Comparison of ENCODE assay signal across 1 fruit fly cellular context in the genomic region with DNA sequence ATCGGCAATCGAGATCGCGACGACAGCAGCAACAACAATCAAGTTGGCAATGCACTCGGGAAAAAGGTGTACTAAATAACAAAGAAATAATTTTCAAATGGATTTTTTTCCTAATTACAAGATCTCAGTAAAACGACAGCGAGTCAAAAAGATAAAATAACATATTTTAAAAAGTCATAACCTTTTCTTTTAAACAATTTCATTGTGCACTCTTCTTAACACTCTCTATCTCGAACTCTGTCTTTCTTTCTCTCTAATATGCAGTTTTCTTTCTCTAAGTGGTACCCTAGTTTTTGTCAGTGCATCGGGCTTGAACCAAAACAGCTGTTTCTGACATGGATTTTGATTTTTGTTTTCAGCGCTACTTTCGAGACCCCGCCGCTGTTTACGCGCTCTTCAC.
TF ChIP-seq lines count a peak whose summit lies in the region.

No protein-coding gene starts in this region.

TF ChIP-seq in whole organism, embryonic, 481 proteins besides CTCF, POLR2A, EP300 and RAD21 (continued from another document and continues in another):
- TF ChIP-seq CG13894 (tag; optimal IDR thresholded peaks at IDR 0.05; lab: Kevin White, UChicago) (peak; percentile 30), slbo (GFP tag; IDR thresholded peaks at IDR 0.05; lab: Robert Waterston, UW) (peak; percentile 79), Doc2 (GFP tag; IDR thresholded peaks at IDR 0.05; lab: Robert Waterston, UW) (peak; percentile 51), Mad (GFP tag; optimal IDR thresholded peaks at IDR 0.05; lab: Kevin White, UChicago) (peak; percentile 65), CG12391 (tag; optimal IDR thresholded peaks at IDR 0.05; lab: Kevin White, UChicago) (peak; percentile 74), CG30020 (tag; optimal IDR thresholded peaks at IDR 0.05; lab: Kevin White, UChicago) (peak; percentile 26), CG6854 (GFP tag; optimal IDR thresholded peaks at IDR 0.05; lab: Kevin White, UChicago) (peak; percentile 54), Stat92E (GFP tag; optimal IDR thresholded peaks at IDR 0.05; lab: Kevin White, UChicago) (no peak), sim (GFP tag; IDR thresholded peaks at IDR 0.05; lab: Robert Waterston, UW) (no peak), slou (GFP tag; optimal IDR thresholded peaks at IDR 0.05; lab: Kevin White, UChicago) (peak; percentile 16), Drgx (GFP tag; IDR thresholded peaks at IDR 0.05; lab: Robert Waterston, UW) (peak; percentile 74), CG11085 (GFP tag; IDR thresholded peaks at IDR 0.05; lab: Robert Waterston, UW) (peak; percentile 50; the same call in 1 of the 2 replicates), CG13123 (GFP tag; optimal IDR thresholded peaks at IDR 0.05; lab: Kevin White, UChicago) (peak; percentile 12), CG8478 (optimal IDR thresholded peaks at IDR 0.05; lab: Kevin White, UChicago) (no peak), CG6683 (GFP tag; optimal IDR thresholded peaks at IDR 0.05; lab: Kevin White, UChicago) (peak; percentile 26), nom (GFP tag; optimal IDR thresholded peaks at IDR 0.05; lab: Kevin White, UChicago) (no peak), CG33213 (GFP tag; optimal IDR thresholded peaks at IDR 0.05; lab: Kevin White, UChicago) (peak; percentile 54), chn (GFP tag; optimal IDR thresholded peaks at IDR 0.05; lab: Kevin White, UChicago) (peak; percentile 30), Max (GFP tag; optimal IDR thresholded peaks at IDR 0.05; lab: Kevin White, UChicago) (peak; percentile 35), CG32767 (GFP tag; IDR thresholded peaks at IDR 0.05; lab: Robert Waterston, UW) (no peak; the same call in 1 of the 2 replicates), CG5953 (GFP tag; IDR thresholded peaks at IDR 0.05; lab: Robert Waterston, UW) (peak; percentile 56; the same call in 1 of the 2 replicates), E2f2 (GFP tag; IDR thresholded peaks at IDR 0.05; lab: Robert Waterston, UW) (peak; percentile 52; the same call in 1 of the 2 replicates), CG9932 (GFP tag; IDR thresholded peaks at IDR 0.05; lab: Robert Waterston, UW) (peak; percentile 81), Hr3 (GFP tag; optimal IDR thresholded peaks at IDR 0.05; lab: Kevin White, UChicago) (peak; percentile 56), CG6791 (GFP tag; IDR thresholded peaks at IDR 0.05; lab: Robert Waterston, UW; ENCODE audit: partially characterized antibody) (no peak), CG12942 (GFP tag; optimal IDR thresholded peaks at IDR 0.05; lab: Kevin White, UChicago) (peak; percentile 45), CG17802 (tag; optimal IDR thresholded peaks at IDR 0.05; lab: Kevin White, UChicago) (no peak), CG6272 (GFP tag; IDR thresholded peaks at IDR 0.05; lab: Robert Waterston, UW) (peak; percentile 54), Hsf (GFP tag; optimal IDR thresholded peaks at IDR 0.05; lab: Kevin White, UChicago) (peak; percentile 81), CG10147 (GFP tag; optimal IDR thresholded peaks at IDR 0.05; lab: Kevin White, UChicago) (peak; percentile 87), ro (GFP tag; IDR thresholded peaks at IDR 0.05; lab: Robert Waterston, UW) (no peak), CG8359 (GFP tag; optimal IDR thresholded peaks at IDR 0.05; lab: Kevin White, UChicago; ENCODE audit: borderline replicate concordance) (peak; percentile 25), TFAM (GFP tag; optimal IDR thresholded peaks at IDR 0.05; lab: Kevin White, UChicago) (no peak), Med (GFP tag; lab: Kevin White, UChicago) (peak; percentile 95), CG10431 (GFP tag; optimal IDR thresholded peaks at IDR 0.05; lab: Kevin White, UChicago) (no peak), CG7556 (GFP tag; optimal IDR thresholded peaks at IDR 0.05; lab: Kevin White, UChicago) (peak; percentile 79), CG7786 (GFP tag; optimal IDR thresholded peaks at IDR 0.05; lab: Kevin White, UChicago) (peak; percentile 71), Tbp (GFP tag; optimal IDR thresholded peaks at IDR 0.05; lab: Kevin White, UChicago) (no peak), CG15011 (GFP tag; optimal IDR thresholded peaks at IDR 0.05; lab: Kevin White, UChicago) (peak; percentile 57), Lpt (GFP tag; optimal IDR thresholded peaks at IDR 0.05; lab: Kevin White, UChicago) (no peak), sna (GFP tag; IDR thresholded peaks at IDR 0.05; lab: Robert Waterston, UW; ENCODE audit: partially characterized antibody) (no peak), CG17568 (GFP tag; optimal IDR thresholded peaks at IDR 0.05; lab: Kevin White, UChicago) (peak; percentile 64), maf-S (GFP tag; optimal IDR thresholded peaks at IDR 0.05; lab: Kevin White, UChicago) (peak; percentile 63), CG7745 (tag; optimal IDR thresholded peaks at IDR 0.05; lab: Kevin White, UChicago) (no peak), CG9609 (GFP tag; optimal IDR thresholded peaks at IDR 0.05; lab: Kevin White, UChicago) (peak; percentile 70), CG11398 (GFP tag; optimal IDR thresholded peaks at IDR 0.05; lab: Kevin White, UChicago) (peak; percentile 27), Dp (GFP tag; optimal IDR thresholded peaks at IDR 0.05; lab: Kevin White, UChicago) (no peak), oc (tag; optimal IDR thresholded peaks at IDR 0.05; lab: Kevin White, UChicago) (no peak), Dbx (GFP tag; IDR thresholded peaks at IDR 0.05; lab: Robert Waterston, UW) (peak; percentile 63), Fer3 (tag; optimal IDR thresholded peaks at IDR 0.05; lab: Kevin White, UChicago) (peak; percentile 79), CG1602 (GFP tag; optimal IDR thresholded peaks at IDR 0.05; lab: Kevin White, UChicago) (peak; percentile 56), Lim3 (GFP tag; IDR thresholded peaks at IDR 0.05; lab: Robert Waterston, UW) (0 out of 2 replicates have a peak, but pooled peaks have one; percentile 7), GATAe (GFP tag; conservative IDR thresholded peaks at IDR 0.05; lab: Robert Waterston, UW) (no peak), eyg (GFP tag; optimal IDR thresholded peaks at IDR 0.05; lab: Kevin White, UChicago) (peak; percentile 36), Dek (tag; optimal IDR thresholded peaks at IDR 0.05; lab: Kevin White, UChicago) (peak; percentile 80), CG3838 (GFP tag; optimal IDR thresholded peaks at IDR 0.05; lab: Kevin White, UChicago) (peak; percentile 2), wor (GFP tag; IDR thresholded peaks at IDR 0.05; lab: Robert Waterston, UW) (0 out of 2 replicates have a peak, but pooled peaks have one; percentile 46), chm (GFP tag; IDR thresholded peaks at IDR 0.05; lab: Robert Waterston, UW) (no peak), Asciz (GFP tag; optimal IDR thresholded peaks at IDR 0.05; lab: Kevin White, UChicago) (peak; percentile 58), CG5245 (GFP tag; optimal IDR thresholded peaks at IDR 0.05; lab: Kevin White, UChicago) (peak; percentile 41), pan (optimal IDR thresholded peaks at IDR 0.05; lab: Kevin White, UChicago) (no peak), pan (GFP tag; optimal IDR thresholded peaks at IDR 0.05 in 1 of 2, IDR thresholded peaks at IDR 0.05 in 1 of 2) (peak in 1 of 2 experiments; percentile 80), CG6689 (GFP tag; IDR thresholded peaks at IDR 0.05; lab: Robert Waterston, UW) (peak; percentile 75), mam (GFP tag; optimal IDR thresholded peaks at IDR 0.05; lab: Kevin White, UChicago) (peak; percentile 75), trh (GFP tag; optimal IDR thresholded peaks at IDR 0.05; lab: Kevin White, UChicago) (peak; percentile 2), CG9817 (tag; optimal IDR thresholded peaks at IDR 0.05; lab: Kevin White, UChicago) (peak; percentile 79), Antp (GFP tag; optimal IDR thresholded peaks at IDR 0.05; lab: Kevin White, UChicago) (peak; percentile 66), Taf1 (GFP tag; IDR thresholded peaks at IDR 0.05; lab: Robert Waterston, UW) (peak; percentile 46; the same call in 1 of the 2 replicates), NfI (GFP tag; optimal IDR thresholded peaks at IDR 0.05; lab: Kevin White, UChicago) (peak; percentile 78), Bgb (GFP tag; IDR thresholded peaks at IDR 0.05; lab: Robert Waterston, UW; ENCODE audit: partially characterized antibody) (no peak), nerfin-1 (tag; optimal IDR thresholded peaks at IDR 0.05; lab: Kevin White, UChicago) (peak; percentile 66), hb (GFP tag; IDR thresholded peaks at IDR 0.05; lab: Robert Waterston, UW; ENCODE audit: partially characterized antibody) (no peak), Elba2 (GFP tag; optimal IDR thresholded peaks at IDR 0.05; lab: Kevin White, UChicago) (no peak), CG1832 (GFP tag; optimal IDR thresholded peaks at IDR 0.05; lab: Kevin White, UChicago) (no peak), Hmx (GFP tag; optimal IDR thresholded peaks at IDR 0.05; lab: Kevin White, UChicago) (peak; percentile 29), CG9437 (GFP tag; optimal IDR thresholded peaks at IDR 0.05; lab: Kevin White, UChicago) (peak; percentile 58), Hmr (GFP tag; optimal IDR thresholded peaks at IDR 0.05; lab: Kevin White, UChicago) (peak; percentile 79), Meics (GFP tag; optimal IDR thresholded peaks at IDR 0.05; lab: Kevin White, UChicago) (peak; percentile 83), CG31388 (GFP tag; optimal IDR thresholded peaks at IDR 0.05; lab: Kevin White, UChicago) (peak; percentile 23), CG1792 (GFP tag; optimal IDR thresholded peaks at IDR 0.05; lab: Kevin White, UChicago) (peak; percentile 50), Sry-δ (GFP tag; optimal IDR thresholded peaks at IDR 0.05; lab: Kevin White, UChicago) (peak; percentile 25), Pdp1 (GFP tag; optimal IDR thresholded peaks at IDR 0.05; lab: Kevin White, UChicago) (peak; percentile 64 to 79), CG1529 (GFP tag; optimal IDR thresholded peaks at IDR 0.05; lab: Kevin White, UChicago) (peak; percentile 56), salm (tag; optimal IDR thresholded peaks at IDR 0.05; lab: Kevin White, UChicago) (peak; percentile 57), nmo (GFP tag; optimal IDR thresholded peaks at IDR 0.05; lab: Kevin White, UChicago) (peak; percentile 87), tio (GFP tag; optimal IDR thresholded peaks at IDR 0.05; lab: Kevin White, UChicago) (peak; percentile 68), Opbp (GFP tag; IDR thresholded peaks at IDR 0.05; lab: Robert Waterston, UW; ENCODE audit: partially characterized antibody) (no peak), grau (tag; optimal IDR thresholded peaks at IDR 0.05; lab: Kevin White, UChicago) (peak; percentile 87), kni (GFP tag; optimal IDR thresholded peaks at IDR 0.05; lab: Kevin White, UChicago) (no peak), Eip74EF (GFP tag; optimal IDR thresholded peaks at IDR 0.05; lab: Kevin White, UChicago) (peak in 1 of 2 experiments; percentile 74), NC2α (GFP tag; optimal IDR thresholded peaks at IDR 0.05; lab: Kevin White, UChicago) (peak; percentile 29), CG14860 (GFP tag; IDR thresholded peaks at IDR 0.05; lab: Robert Waterston, UW; ENCODE audit: partially characterized antibody) (no peak), CG3281 (GFP tag; optimal IDR thresholded peaks at IDR 0.05; lab: Kevin White, UChicago) (peak; percentile 82), grn (GFP tag; optimal IDR thresholded peaks at IDR 0.05; lab: Kevin White, UChicago) (no peak), NK7.1 (GFP tag; optimal IDR thresholded peaks at IDR 0.05; lab: Kevin White, UChicago) (peak; percentile 47), CG8765 (GFP tag; IDR thresholded peaks at IDR 0.05; lab: Robert Waterston, UW) (no peak), sens (GFP tag; lab: Kevin White, UChicago) (peak; percentile 89), eve (GFP tag; optimal IDR thresholded peaks at IDR 0.05; lab: Kevin White, UChicago) (peak in 1 of 2 experiments; percentile 81), CG14441 (GFP tag; IDR thresholded peaks at IDR 0.05; lab: Robert Waterston, UW) (peak; percentile 78), croc (GFP tag; conservative IDR thresholded peaks at IDR 0.05; lab: Robert Waterston, UW) (peak; percentile 50), NFAT (GFP tag; IDR thresholded peaks at IDR 0.05; lab: Robert Waterston, UW) (peak; percentile 29; the same call in 1 of the 2 replicates), caup (GFP tag; optimal IDR thresholded peaks at IDR 0.05; lab: Kevin White, UChicago; ENCODE audit: severe bottlenecking) (peak; percentile 76), CG7839 (tag; optimal IDR thresholded peaks at IDR 0.05; lab: Kevin White, UChicago) (peak; percentile 88), wdn (GFP tag; IDR thresholded peaks at IDR 0.05; lab: Robert Waterston, UW) (peak; percentile 60), abd-A (tag; optimal IDR thresholded peaks at IDR 0.05; lab: Kevin White, UChicago) (no peak), CG15479 (GFP tag; optimal IDR thresholded peaks at IDR 0.05; lab: Kevin White, UChicago) (no peak), Dad (GFP tag; optimal IDR thresholded peaks at IDR 0.05; lab: Kevin White, UChicago) (peak; percentile 23), CG2129 (GFP tag; IDR thresholded peaks at IDR 0.05; lab: Robert Waterston, UW; ENCODE audit: partially characterized antibody) (no peak), CG13424 (tag; optimal IDR thresholded peaks at IDR 0.05; lab: Kevin White, UChicago) (peak; percentile 88), mirr (GFP tag; optimal IDR thresholded peaks at IDR 0.05; lab: Kevin White, UChicago) (no peak), Myb (GFP tag; optimal IDR thresholded peaks at IDR 0.05; lab: Kevin White, UChicago) (peak; percentile 48), CG8281 (tag; optimal IDR thresholded peaks at IDR 0.05; lab: Kevin White, UChicago) (peak; percentile 55), CG11695 (GFP tag; IDR thresholded peaks at IDR 0.05; lab: Robert Waterston, UW) (peak; percentile 75; the same call in 2 of the 3 replicates), CG13287 (GFP tag; IDR thresholded peaks at IDR 0.05; lab: Robert Waterston, UW; ENCODE audit: partially characterized antibody) (no peak), z (GFP tag; IDR thresholded peaks at IDR 0.05; lab: Robert Waterston, UW) (no peak), Blimp-1 (GFP tag; optimal IDR thresholded peaks at IDR 0.05; lab: Kevin White, UChicago) (peak; percentile 67), CG10209 (GFP tag; optimal IDR thresholded peaks at IDR 0.05; lab: Kevin White, UChicago) (peak; percentile 73), dmrt11E (tag; optimal IDR thresholded peaks at IDR 0.05; lab: Kevin White, UChicago) (peak; percentile 6), Mes4 (GFP tag; optimal IDR thresholded peaks at IDR 0.05; lab: Kevin White, UChicago) (peak; percentile 50), CG17361 (GFP tag; IDR thresholded peaks at IDR 0.05; lab: Robert Waterston, UW) (peak; percentile 89), CG2199 (GFP tag; IDR thresholded peaks at IDR 0.05; lab: Robert Waterston, UW) (no peak), Bdp1 (GFP tag; optimal IDR thresholded peaks at IDR 0.05; lab: Kevin White, UChicago) (peak; percentile 13), row (GFP tag; IDR thresholded peaks at IDR 0.05; lab: Robert Waterston, UW) (peak; percentile 80), CG4328 (GFP tag; optimal IDR thresholded peaks at IDR 0.05; lab: Kevin White, UChicago) (peak; percentile 23), Usf (GFP tag; optimal IDR thresholded peaks at IDR 0.05; lab: Kevin White, UChicago) (peak; percentile 24)
